Worm (Caenorhabditis elegans): ENCODE data around the gene E02C12.10.

E02C12.10 gene

ce11 chrV:9356345-9356744 lies 21.9 kb downstream of the E02C12.10 start, which contains the start of gene ttr-49:
ttr-49 (minus strand) TSS chrV:9356515.
- no peak for TF ChIP-seq pag-3 (tag; optimal IDR thresholded peaks at IDR 0.05; ENCODE audit: borderline replicate concordance)
- TF ChIP-seq sdc-2 (tag; optimal IDR thresholded peaks at IDR 0.05) = no peak
- TF ChIP-seq npax-4 (tag; optimal IDR thresholded peaks at IDR 0.05) = no peak
- no peak for TF ChIP-seq dmd-4 (tag; optimal IDR thresholded peaks at IDR 0.05; ENCODE audit: borderline replicate concordance)

- TF ChIP-seq fax-1 (tag; optimal IDR thresholded peaks at IDR 0.05) = no peak
- TF ChIP-seq K09A11.1 (tag; optimal IDR thresholded peaks at IDR 0.05; ENCODE audit: insufficient read depth) = no peak
- no peak for TF ChIP-seq T23F11.4 (GFP tag; optimal IDR thresholded peaks at IDR 0.05)
- no peak for TF ChIP-seq ceh-9 (tag; optimal IDR thresholded peaks at IDR 0.05)
- TF ChIP-seq K02D7.2 (tag; optimal IDR thresholded peaks at IDR 0.05) = no peak
- no peak for TF ChIP-seq ceh-6 (GFP tag; optimal IDR thresholded peaks at IDR 0.05)
- TF ChIP-seq ref-2 (tag; optimal IDR thresholded peaks at IDR 0.05) = no peak
- TF ChIP-seq dve-1 (tag; optimal IDR thresholded peaks at IDR 0.05) = no peak
- no peak for TF ChIP-seq C38D4.7 (GFP tag; optimal IDR thresholded peaks at IDR 0.05)
These were observed 22.8 kb downstream of the E02C12.10 start, which contains the start of gene ttr-40 for ce11 chrV:9355371-9355770. ttr-40 (minus strand) TSS chrV:9355471.

ce11 chrV:9352947-9353346 lies 25.3 kb downstream of the E02C12.10 start, which contains the start of gene srx-46:
srx-46 (plus strand) TSS chrV:9353247.
- TF ChIP-seq ceh-45 (GFP tag; IDR thresholded peaks at IDR 0.05) (no peak), ceh-31 (tag; optimal IDR thresholded peaks at IDR 0.05) (no peak), ceh-9 (tag; optimal IDR thresholded peaks at IDR 0.05) (no peak), ceh-2 (tag; optimal IDR thresholded peaks at IDR 0.05) (no peak), ceh-14 (tag; optimal IDR thresholded peaks at IDR 0.05) (no peak), ceh-30 (tag; optimal IDR thresholded peaks at IDR 0.05) (no peak), hlh-30 (tag; optimal IDR thresholded peaks at IDR 0.05; ENCODE audit: insufficient read depth) (no peak), sox-4 (tag; optimal IDR thresholded peaks at IDR 0.05) (no peak), ceh-18 (tag; optimal IDR thresholded peaks at IDR 0.05) (no peak), dmd-4 (tag; optimal IDR thresholded peaks at IDR 0.05; ENCODE audit: borderline replicate concordance) (no peak), tbx-7 (tag; optimal IDR thresholded peaks at IDR 0.05) (no peak), elt-2 (tag; optimal IDR thresholded peaks at IDR 0.05) (no peak), ceh-22 (tag; optimal IDR thresholded peaks at IDR 0.05) (no peak), K09A11.1 (tag; optimal IDR thresholded peaks at IDR 0.05; ENCODE audit: insufficient read depth) (no peak), eyg-1 (tag; optimal IDR thresholded peaks at IDR 0.05) (no peak), dve-1 (tag; optimal IDR thresholded peaks at IDR 0.05) (no peak), unc-3 (GFP tag; conservative IDR thresholded peaks at IDR 0.05) (no peak), unc-3 (tag; optimal IDR thresholded peaks at IDR 0.05) (no peak), C38D4.7 (GFP tag; optimal IDR thresholded peaks at IDR 0.05) (no peak), ttx-3 (tag; optimal IDR thresholded peaks at IDR 0.05) (no peak)

- TF ChIP-seq odd-2 (tag; optimal IDR thresholded peaks at IDR 0.05) (no peak), pag-3 (tag; optimal IDR thresholded peaks at IDR 0.05; ENCODE audit: borderline replicate concordance) (no peak)
These were observed 28.5 kb downstream of the E02C12.10 start, which contains the start of gene srx-47 for ce11 chrV:9349687-9350086. srx-47 (plus strand) TSS chrV:9349987.

DNA sequence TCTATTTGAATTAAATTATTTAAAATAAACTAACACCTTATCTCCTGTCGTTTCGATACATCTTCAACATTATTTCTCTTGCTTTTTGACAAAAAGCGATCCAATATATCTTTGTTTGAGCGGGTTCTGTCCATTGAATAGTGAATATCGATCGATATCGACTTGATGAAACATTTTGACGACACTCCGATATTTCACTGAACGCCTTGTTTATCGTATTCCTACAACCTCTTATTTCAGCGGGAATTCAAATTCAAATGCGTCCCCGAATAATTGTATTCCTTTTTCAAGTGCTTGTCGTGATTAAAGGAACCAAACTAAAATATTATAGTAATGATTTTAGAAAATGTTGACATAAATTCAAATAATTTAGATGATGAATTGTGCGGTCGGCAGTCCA lies 31.4 kb downstream of the E02C12.10 start, which contains the start of the genes K07B1.7 and try-5:
Gene K07B1.7, minus strand, starts transcription at position 159 of the 400 bp plus-strand sequence.
Gene try-5, plus strand, starts transcription at position 241 of the 400 bp plus-strand sequence.
- TF ChIP-seq hlh-13 (GFP tag; optimal IDR thresholded peaks at IDR 0.05) (no peak), unc-42 (tag; optimal IDR thresholded peaks at IDR 0.05) (peak; percentile 41), tbx-2 (tag; optimal IDR thresholded peaks at IDR 0.05) (no peak), sdc-2 (tag; optimal IDR thresholded peaks at IDR 0.05) (no peak), hlh-15 (tag; optimal IDR thresholded peaks at IDR 0.05) (no peak), hlh-6 (tag; optimal IDR thresholded peaks at IDR 0.05) (no peak), syd-9 (tag; optimal IDR thresholded peaks at IDR 0.05) (no peak), hlh-30 (tag; optimal IDR thresholded peaks at IDR 0.05; ENCODE audit: insufficient read depth) (peak; percentile 3), Y22D7AL.16 (tag; optimal IDR thresholded peaks at IDR 0.05) (no peak), nfya-1 (tag; optimal IDR thresholded peaks at IDR 0.05) (peak; percentile 21), pax-1 (tag; optimal IDR thresholded peaks at IDR 0.05) (peak; percentile 47), ceh-24 (tag; optimal IDR thresholded peaks at IDR 0.05) (no peak), ceh-48 (tag; optimal IDR thresholded peaks at IDR 0.05) (peak; percentile 77)
